Fruit fly (Drosophila melanogaster): ENCODE data around the gene Wnt4.

Gene Wnt4

dm6 chr2L:7285862-7286261 lies 8.9 kb upstream of the Wnt4 start:
- TF ChIP-seq foxo (GFP tag; optimal IDR thresholded peaks at IDR 0.05) (no peak), Mio (GFP tag; optimal IDR thresholded peaks at IDR 0.05) (no peak), sage (GFP tag; optimal IDR thresholded peaks at IDR 0.05) (no peak), Dfd (GFP tag; optimal IDR thresholded peaks at IDR 0.05) (no peak), Hnf4 (GFP tag; optimal IDR thresholded peaks at IDR 0.05) (no peak), fru (GFP tag; optimal IDR thresholded peaks at IDR 0.05) (no peak), Myc (optimal IDR thresholded peaks at IDR 0.05) (no peak), tai (GFP tag; optimal IDR thresholded peaks at IDR 0.05) (no peak), Hr78 (GFP tag; optimal IDR thresholded peaks at IDR 0.05) (no peak), OdsH (GFP tag; optimal IDR thresholded peaks at IDR 0.05) (no peak), dmrt93B (GFP tag; optimal IDR thresholded peaks at IDR 0.05) (no peak)

- TF ChIP-seq tai (GFP tag; optimal IDR thresholded peaks at IDR 0.05) = no peak
- TF ChIP-seq Abd-B (GFP tag; optimal IDR thresholded peaks at IDR 0.05) = no peak
- TF ChIP-seq HLH106 (tag; optimal IDR thresholded peaks at IDR 0.05) = no peak
- no peak for TF ChIP-seq sv (GFP tag; optimal IDR thresholded peaks at IDR 0.05)
- no peak for TF ChIP-seq woc (GFP tag; optimal IDR thresholded peaks at IDR 0.05)
- no peak for TF ChIP-seq lola (GFP tag; optimal IDR thresholded peaks at IDR 0.05)
- no peak for TF ChIP-seq Dfd (GFP tag; optimal IDR thresholded peaks at IDR 0.05)
- no peak for TF ChIP-seq Dif (GFP tag; optimal IDR thresholded peaks at IDR 0.05; ENCODE audit: partially characterized antibody)
- TF ChIP-seq Rel (GFP tag; optimal IDR thresholded peaks at IDR 0.05) = no peak
- no peak for TF ChIP-seq Rel (tag; optimal IDR thresholded peaks at IDR 0.05)
- TF ChIP-seq psq (GFP tag; optimal IDR thresholded peaks at IDR 0.05) = no peak
- no peak for TF ChIP-seq ey (GFP tag; optimal IDR thresholded peaks at IDR 0.05)
- no peak for TF ChIP-seq fru (GFP tag; optimal IDR thresholded peaks at IDR 0.05)
- TF ChIP-seq OdsH (GFP tag; optimal IDR thresholded peaks at IDR 0.05) = no peak
- TF ChIP-seq Vsx2 (GFP tag; optimal IDR thresholded peaks at IDR 0.05; ENCODE audit: partially characterized antibody) = no peak
- no peak for TF ChIP-seq h (GFP tag; optimal IDR thresholded peaks at IDR 0.05)
- TF ChIP-seq Myc (optimal IDR thresholded peaks at IDR 0.05) = no peak
- no peak for TF ChIP-seq GATAd (GFP tag; optimal IDR thresholded peaks at IDR 0.05)
- no peak for TF ChIP-seq Sp1 (GFP tag; optimal IDR thresholded peaks at IDR 0.05)
- no peak for TF ChIP-seq dl (GFP tag; optimal IDR thresholded peaks at IDR 0.05; ENCODE audit: insufficient read depth in 1 of 2, partially characterized antibody in 2 of 2)
Measured at dm6 chr2L:7284791-7285190, 7.8 kb upstream of the Wnt4 start.

- TF ChIP-seq brk (GFP tag; optimal IDR thresholded peaks at IDR 0.05) (no peak), Abd-B (GFP tag; optimal IDR thresholded peaks at IDR 0.05) (no peak), dsf (GFP tag; optimal IDR thresholded peaks at IDR 0.05; ENCODE audit: borderline replicate concordance) (no peak), GATAd (GFP tag; optimal IDR thresholded peaks at IDR 0.05) (no peak), Jra (GFP tag; optimal IDR thresholded peaks at IDR 0.05) (no peak)
Measured at dm6 chr2L:7284121-7284520, 7.2 kb upstream of the Wnt4 start.

DNA sequence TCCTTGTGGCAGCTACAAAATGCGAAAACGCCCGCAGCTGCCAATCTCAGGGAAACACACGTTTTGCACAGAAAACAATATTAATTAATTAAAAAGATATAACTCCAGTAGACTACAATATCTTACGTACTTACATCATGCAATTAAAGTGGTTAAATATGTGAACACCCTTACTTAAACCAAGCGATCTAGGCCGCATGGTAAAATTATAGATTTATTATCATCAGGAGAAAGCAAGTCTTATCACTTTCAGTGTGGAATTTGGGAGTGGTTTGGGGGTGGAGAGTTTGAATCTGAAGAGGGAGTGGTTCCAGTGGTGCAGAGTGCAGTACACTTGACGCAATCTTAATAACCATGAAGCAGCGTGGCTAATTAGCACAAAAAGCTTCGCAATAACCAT lies 5.2 kb upstream of the Wnt4 start:
- TF ChIP-seq usp (GFP tag; optimal IDR thresholded peaks at IDR 0.05) = no peak
- TF ChIP-seq tai (GFP tag; optimal IDR thresholded peaks at IDR 0.05) = no peak
- no peak for TF ChIP-seq Rel (GFP tag; optimal IDR thresholded peaks at IDR 0.05)
- no peak for TF ChIP-seq Rel (tag; optimal IDR thresholded peaks at IDR 0.05)

dm6 chr2L:7281430-7281829 lies 4.5 kb upstream of the Wnt4 start:
- TF ChIP-seq OdsH (GFP tag; optimal IDR thresholded peaks at IDR 0.05) (peak; percentile 33), foxo (GFP tag; optimal IDR thresholded peaks at IDR 0.05) (peak in 1 of 2 experiments; percentile 61), fru (GFP tag; optimal IDR thresholded peaks at IDR 0.05) (peak; percentile 29), Hr78 (GFP tag; optimal IDR thresholded peaks at IDR 0.05) (no peak), dmrt93B (GFP tag; optimal IDR thresholded peaks at IDR 0.05) (peak; percentile 44), dl (GFP tag; optimal IDR thresholded peaks at IDR 0.05; ENCODE audit: insufficient read depth in 1 of 2, partially characterized antibody in 2 of 2) (no peak), CG32264 (GFP tag; optimal IDR thresholded peaks at IDR 0.05) (no peak), HLH106 (tag; optimal IDR thresholded peaks at IDR 0.05) (peak; percentile 49), Rel (GFP tag; optimal IDR thresholded peaks at IDR 0.05) (no peak), Rel (tag; optimal IDR thresholded peaks at IDR 0.05) (no peak), lola (GFP tag; optimal IDR thresholded peaks at IDR 0.05) (no peak), Myc (optimal IDR thresholded peaks at IDR 0.05) (peak; percentile 97), brk (GFP tag; optimal IDR thresholded peaks at IDR 0.05) (no peak), jim (GFP tag; optimal IDR thresholded peaks at IDR 0.05) (peak; percentile 18), Hnf4 (GFP tag; optimal IDR thresholded peaks at IDR 0.05) (peak; percentile 26), br (GFP tag; optimal IDR thresholded peaks at IDR 0.05) (peak; percentile 30), N (GFP tag; optimal IDR thresholded peaks at IDR 0.05) (no peak), GATAd (GFP tag; optimal IDR thresholded peaks at IDR 0.05) (no peak), Hr83 (GFP tag; optimal IDR thresholded peaks at IDR 0.05; ENCODE audit: poor library complexity, severe bottlenecking) (peak; percentile 14), tai (GFP tag; optimal IDR thresholded peaks at IDR 0.05) (peak; percentile 27), usp (GFP tag; optimal IDR thresholded peaks at IDR 0.05) (no peak), ey (GFP tag; optimal IDR thresholded peaks at IDR 0.05) (peak; percentile 26), h (GFP tag; optimal IDR thresholded peaks at IDR 0.05) (peak; percentile 64), CG9705 (GFP tag; optimal IDR thresholded peaks at IDR 0.05) (no peak), rgr (GFP tag; optimal IDR thresholded peaks at IDR 0.05) (peak; percentile 54), psq (GFP tag; optimal IDR thresholded peaks at IDR 0.05) (peak; percentile 12), dsf (GFP tag; optimal IDR thresholded peaks at IDR 0.05; ENCODE audit: borderline replicate concordance) (no peak), Vsx2 (GFP tag; optimal IDR thresholded peaks at IDR 0.05; ENCODE audit: partially characterized antibody) (peak; percentile 29), sv (GFP tag; optimal IDR thresholded peaks at IDR 0.05) (peak; percentile 17), Abd-B (GFP tag; optimal IDR thresholded peaks at IDR 0.05) (no peak), Jra (GFP tag; optimal IDR thresholded peaks at IDR 0.05) (no peak)
